Worm (Caenorhabditis elegans) whole organism, late embryonic: ENCODE results near the gene mop-25.2.
A peak's percentile ranks its signal among the peaks of the same experiment; 100 is the strongest.

ENCODE experiments used
- C08G9.2 ChIP-seq: sonication (generic microtip); optimal IDR thresholded peaks from 2 replicates; lab custom pipeline; 2016; ENCODE audit warnings: mild to moderate bottlenecking, missing genetic modification characterization, moderate library complexity, missing compliant biosample characterization
- F13H6.1 ChIP-seq: sonication (generic microtip); optimal IDR thresholded peaks from 2 replicates; lab custom pipeline; 2016; ENCODE audit warnings: missing genetic modification characterization, missing compliant biosample characterization
- K02D7.2 ChIP-seq: sonication (generic microtip); optimal IDR thresholded peaks from 2 replicates; lab custom pipeline; 2017; ENCODE audit warnings: mild to moderate bottlenecking, missing genetic modification characterization, missing compliant biosample characterization
- K09A11.1 ChIP-seq: sonication (generic microtip); optimal IDR thresholded peaks from 2 replicates; lab custom pipeline; 2017; ENCODE audit warnings: antibody characterized with exemption, mild to moderate bottlenecking, missing genetic modification characterization, missing compliant biosample characterization; ENCODE audit not compliant: insufficient read depth
- T23F11.4 ChIP-seq: fragments of 200-800 bp; sonication (Bioruptor generic); optimal IDR thresholded peaks from 2 replicates; lab custom pipeline; 2018; ENCODE audit warnings: mild to moderate bottlenecking, missing genetic modification characterization, missing compliant biosample characterization
- Y22D7AL.16 ChIP-seq: sonication (generic microtip); optimal IDR thresholded peaks from 2 replicates; lab custom pipeline; 2016; ENCODE audit warnings: missing genetic modification characterization, missing compliant biosample characterization
- ahr-1 ChIP-seq: sonication (generic microtip); optimal IDR thresholded peaks from 2 replicates; lab custom pipeline; 2016; ENCODE audit warnings: missing genetic modification characterization, missing compliant biosample characterization
- ceh-14 ChIP-seq: sonication (generic microtip); optimal IDR thresholded peaks from 2 replicates; lab custom pipeline; 2016; ENCODE audit warnings: missing genotype, missing genetic modification characterization, missing compliant biosample characterization
- ceh-2 ChIP-seq: sonication (generic microtip); optimal IDR thresholded peaks from 2 replicates; lab custom pipeline; 2016; ENCODE audit warnings: missing genotype, missing genetic modification characterization, missing compliant biosample characterization
- ceh-22 ChIP-seq: sonication (generic microtip); optimal IDR thresholded peaks from 2 replicates; lab custom pipeline; 2017; ENCODE audit warnings: missing biosample characterization, missing genetic modification characterization
- ceh-24 ChIP-seq: sonication (generic microtip); optimal IDR thresholded peaks from 2 replicates; lab custom pipeline; 2016; ENCODE audit warnings: mild to moderate bottlenecking, missing genetic modification characterization, missing compliant biosample characterization
- ceh-30 ChIP-seq: fragments of 150-350 bp; optimal IDR thresholded peaks from 2 replicates; lab custom pipeline; 2014; ENCODE audit warnings: missing biosample characterization, missing genetic modification characterization
- ceh-31 ChIP-seq: sonication (generic microtip); optimal IDR thresholded peaks from 2 replicates; lab custom pipeline; 2016; ENCODE audit warnings: missing genetic modification characterization, missing compliant biosample characterization
- ceh-34 ChIP-seq: sonication (generic microtip); optimal IDR thresholded peaks from 2 replicates; lab custom pipeline; 2016; ENCODE audit warnings: mild to moderate bottlenecking, missing genetic modification characterization, missing compliant biosample characterization
- ceh-45 ChIP-seq: fragments of 200-800 bp; sonication (Bioruptor generic); IDR thresholded peaks from 2 replicates; pipeline ENCODE4 v1.3.6; 2022; ENCODE audit warnings: missing genetic modification reagents, missing genetic modification characterization, missing compliant biosample characterization
- ceh-48 ChIP-seq: sonication (generic microtip); optimal IDR thresholded peaks from 2 replicates; lab custom pipeline; 2016; ENCODE audit warnings: missing genetic modification characterization, inconsistent platforms, missing compliant biosample characterization
- ceh-9 ChIP-seq: sonication (generic microtip); optimal IDR thresholded peaks from 2 replicates; lab custom pipeline; 2016; ENCODE audit warnings: mild to moderate bottlenecking, missing genetic modification characterization, inconsistent platforms, missing compliant biosample characterization
- che-1 ChIP-seq: sonication (generic microtip); optimal IDR thresholded peaks from 2 replicates; lab custom pipeline; 2016; ENCODE audit warnings: mild to moderate bottlenecking, missing genetic modification characterization, missing compliant biosample characterization
- dmd-4 ChIP-seq: sonication (generic microtip); optimal IDR thresholded peaks from 2 replicates; lab custom pipeline; 2016; ENCODE audit warnings: borderline replicate concordance, missing genetic modification characterization, missing compliant biosample characterization
- elt-2 ChIP-seq: sonication (generic microtip); optimal IDR thresholded peaks from 2 replicates; lab custom pipeline; 2016; ENCODE audit warnings: missing genetic modification reagents, missing genetic modification characterization, missing compliant biosample characterization
- elt-4 ChIP-seq: sonication (generic microtip); optimal IDR thresholded peaks from 2 replicates; lab custom pipeline; 2016; ENCODE audit warnings: missing genetic modification characterization, missing compliant biosample characterization
- ets-4 ChIP-seq: sonication (generic microtip); optimal IDR thresholded peaks from 2 replicates; lab custom pipeline; 2016; ENCODE audit warnings: missing genetic modification characterization, missing compliant biosample characterization
- fax-1 ChIP-seq: sonication (generic microtip); optimal IDR thresholded peaks from 2 replicates; lab custom pipeline; 2016; ENCODE audit warnings: missing genotype, missing genetic modification characterization, missing compliant biosample characterization
- fkh-10 ChIP-seq: fragments of 150-350 bp; optimal IDR thresholded peaks from 2 replicates; lab custom pipeline; 2014; ENCODE audit warnings: missing biosample characterization, missing genetic modification reagents, missing genetic modification characterization
- hlh-13 ChIP-seq: fragments of 200-800 bp; sonication (Bioruptor generic); optimal IDR thresholded peaks from 2 replicates; lab custom pipeline; 2018; ENCODE audit warnings: mild to moderate bottlenecking, missing genetic modification characterization, missing compliant biosample characterization
- hlh-15 ChIP-seq: sonication (generic microtip); optimal IDR thresholded peaks from 2 replicates; lab custom pipeline; 2016; ENCODE audit warnings: missing genetic modification characterization, missing compliant biosample characterization
- hlh-6 ChIP-seq: sonication (generic microtip); optimal IDR thresholded peaks from 2 replicates; lab custom pipeline; 2016; ENCODE audit warnings: missing genotype, missing genetic modification characterization, missing compliant biosample characterization
- madf-2 ChIP-seq: sonication (generic microtip); optimal IDR thresholded peaks from 2 replicates; lab custom pipeline; 2017; ENCODE audit warnings: missing genetic modification characterization, missing compliant biosample characterization
- mec-3 ChIP-seq: sonication (generic microtip); optimal IDR thresholded peaks from 2 replicates; lab custom pipeline; 2016; ENCODE audit warnings: borderline replicate concordance, missing genetic modification characterization, missing compliant biosample characterization
- nfya-1 ChIP-seq: sonication (generic microtip); optimal IDR thresholded peaks from 2 replicates; lab custom pipeline; 2017; ENCODE audit warnings: missing genetic modification characterization, mild to moderate bottlenecking, missing compliant biosample characterization, antibody characterized with exemption, moderate library complexity
- nhr-232 ChIP-seq: sonication (generic microtip); optimal IDR thresholded peaks from 2 replicates; lab custom pipeline; 2016; ENCODE audit warnings: missing genetic modification characterization, missing compliant biosample characterization
- npax-4 ChIP-seq: sonication (generic microtip); optimal IDR thresholded peaks from 2 replicates; lab custom pipeline; 2016; ENCODE audit warnings: missing genetic modification characterization, missing compliant biosample characterization
- odd-2 ChIP-seq: sonication (generic microtip); optimal IDR thresholded peaks from 2 replicates; lab custom pipeline; 2017; ENCODE audit warnings: antibody characterized with exemption, mild to moderate bottlenecking, missing genetic modification characterization, missing compliant biosample characterization
- pag-3 ChIP-seq: sonication (generic microtip); optimal IDR thresholded peaks from 2 replicates; lab custom pipeline; 2016; ENCODE audit warnings: missing compliant biosample characterization, missing genetic modification characterization, borderline replicate concordance
- pat-9 ChIP-seq: fragments of 200-800 bp; sonication (Bioruptor generic); optimal IDR thresholded peaks from 2 replicates; lab custom pipeline; 2018; ENCODE audit warnings: mild to moderate bottlenecking, missing genetic modification characterization, moderate library complexity, missing compliant biosample characterization
- pax-1 ChIP-seq: fragments of 150-350 bp; optimal IDR thresholded peaks from 2 replicates; lab custom pipeline; 2014; ENCODE audit warnings: missing biosample characterization, missing genetic modification characterization
- pha-4 ChIP-seq: fragments of 150-350 bp; optimal IDR thresholded peaks from 2 replicates; lab custom pipeline; 2018; ENCODE audit warnings: missing biosample characterization, missing genetic modification reagents, missing genetic modification characterization
- pqm-1 ChIP-seq: sonication (generic microtip); optimal IDR thresholded peaks from 2 replicates; lab custom pipeline; 2016; ENCODE audit warnings: missing genetic modification characterization, missing compliant biosample characterization
- rnt-1 ChIP-seq: sonication (generic microtip); optimal IDR thresholded peaks from 2 replicates; lab custom pipeline; 2016; ENCODE audit warnings: missing genetic modification characterization, missing compliant biosample characterization
- sox-2 ChIP-seq: fragments of 200-800 bp; sonication (Bioruptor generic); IDR thresholded peaks from 2 replicates; pipeline ENCODE4 v1.3.6; 2022; ENCODE audit warnings: missing genetic modification reagents, missing genetic modification characterization, missing compliant biosample characterization
- unc-3 ChIP-seq, 2 experiments: fragments of 200-800 bp in 1 of 2; sonication (Bioruptor generic) in 1 of 2; sonication (generic microtip) in 1 of 2; conservative IDR thresholded peaks in 1 of 2; optimal IDR thresholded peaks in 1 of 2; 2 replicates each; pipeline versions ENCODE4 v1.3.6 to Lab custom; 2016 to 2022; ENCODE audit warnings: missing compliant biosample characterization in 2 of 2, missing genetic modification characterization in 2 of 2, missing genetic modification reagents in 1 of 2
- unc-86 ChIP-seq: sonication (generic microtip); optimal IDR thresholded peaks from 2 replicates; lab custom pipeline; 2016; ENCODE audit warnings: missing genetic modification characterization, missing compliant biosample characterization
- zip-5 ChIP-seq: sonication (generic microtip); optimal IDR thresholded peaks from 2 replicates; lab custom pipeline; 2016; ENCODE audit warnings: missing genetic modification characterization, missing compliant biosample characterization
- ztf-16 ChIP-seq: sonication (generic microtip); optimal IDR thresholded peaks from 2 replicates; lab custom pipeline; 2017; ENCODE audit warnings: missing genetic modification characterization, missing compliant biosample characterization

The mop-25.2 gene

DNA sequence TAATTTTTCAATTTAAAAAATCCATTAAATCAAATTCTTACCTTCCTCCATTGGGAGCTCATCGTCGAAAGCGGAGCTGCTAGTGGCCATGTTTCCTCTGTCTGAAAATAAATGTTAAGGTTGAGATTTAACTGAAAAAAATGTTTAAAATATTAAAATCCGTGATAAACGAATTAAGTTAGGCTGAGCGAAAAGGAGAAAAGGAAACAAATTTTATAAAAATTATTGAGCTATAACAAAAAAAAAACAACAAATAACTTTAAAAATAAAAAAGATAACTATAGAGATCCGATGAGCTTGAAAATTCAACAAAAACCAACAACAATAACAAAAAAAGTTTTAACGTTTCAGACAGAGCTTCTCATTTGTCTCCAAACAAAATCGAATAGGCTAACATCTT is 39.3 kb upstream of the mop-25.2 start, which contains the start of gene pno-1:
pno-1 (minus strand) TSS at position 101 of the 400 bp plus-strand sequence.
- TF ChIP-seq ztf-16 (tag; lab: Kevin White, UChicago) (no peak), dmd-4 (tag; lab: Kevin White, UChicago) (no peak), Y22D7AL.16 (tag; lab: Kevin White, UChicago) (no peak), ceh-2 (no peak), hlh-15 (tag; lab: Kevin White, UChicago) (no peak), elt-4 (tag; lab: Kevin White, UChicago) (no peak), npax-4 (tag; lab: Kevin White, UChicago) (no peak), ceh-48 (tag; lab: Kevin White, UChicago) (no peak), hlh-6 (tag; lab: Kevin White, UChicago) (no peak), pha-4 (tag; lab: Kevin White, UChicago) (no peak), hlh-13 (no peak), nhr-232 (no peak), unc-86 (tag; lab: Kevin White, UChicago) (no peak), pag-3 (tag; lab: Kevin White, UChicago) (no peak), ceh-30 (no peak), pax-1 (no peak)

DNA sequence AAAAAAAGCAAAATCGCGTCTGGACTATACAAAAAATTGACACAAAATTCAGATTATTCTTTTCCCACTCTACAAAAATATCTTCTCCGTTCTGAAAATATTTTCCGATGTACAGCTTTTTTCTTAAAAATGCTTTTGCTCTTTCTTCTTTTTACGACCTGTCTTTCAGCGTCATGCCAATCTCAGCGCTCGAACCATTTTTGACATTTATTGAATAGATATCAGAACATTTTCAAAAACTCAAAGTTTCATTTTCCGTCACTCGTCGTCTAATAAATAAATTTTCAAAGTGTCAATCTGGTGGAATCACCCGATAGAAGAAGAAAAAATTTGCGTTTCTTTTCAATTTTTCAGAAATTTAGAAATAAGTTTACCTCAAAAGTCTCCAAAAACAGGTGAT is 37.9 kb upstream of the mop-25.2 start:
- no peak for TF ChIP-seq sox-2

DNA sequence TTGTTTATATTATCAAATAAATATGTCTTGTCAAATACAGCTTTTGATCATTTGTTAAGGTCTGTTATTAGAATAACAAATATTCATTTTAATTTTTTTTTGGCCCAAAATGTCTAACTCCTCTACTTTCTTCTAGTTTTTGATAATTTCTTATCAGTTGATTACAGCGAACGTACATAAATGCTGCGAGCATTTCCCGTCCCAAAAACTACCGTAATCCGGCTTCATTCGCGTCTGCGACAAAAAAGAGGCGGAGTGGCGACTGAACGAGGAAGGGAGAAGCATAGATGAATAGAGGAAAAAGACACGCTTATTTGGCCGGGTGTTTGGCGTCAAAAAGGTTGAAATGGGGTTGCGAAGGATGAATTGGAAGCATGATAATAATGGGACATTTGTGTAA is 37.1 kb upstream of the mop-25.2 start:
- TF ChIP-seq elt-2 (tag; lab: Kevin White, UChicago), result peak; percentile 22
- TF ChIP-seq ceh-48 (tag; lab: Kevin White, UChicago), result no peak
- TF ChIP-seq madf-2 (tag; lab: Kevin White, UChicago), result peak; percentile 28
- TF ChIP-seq, all 69 proteins: peak for 2

DNA sequence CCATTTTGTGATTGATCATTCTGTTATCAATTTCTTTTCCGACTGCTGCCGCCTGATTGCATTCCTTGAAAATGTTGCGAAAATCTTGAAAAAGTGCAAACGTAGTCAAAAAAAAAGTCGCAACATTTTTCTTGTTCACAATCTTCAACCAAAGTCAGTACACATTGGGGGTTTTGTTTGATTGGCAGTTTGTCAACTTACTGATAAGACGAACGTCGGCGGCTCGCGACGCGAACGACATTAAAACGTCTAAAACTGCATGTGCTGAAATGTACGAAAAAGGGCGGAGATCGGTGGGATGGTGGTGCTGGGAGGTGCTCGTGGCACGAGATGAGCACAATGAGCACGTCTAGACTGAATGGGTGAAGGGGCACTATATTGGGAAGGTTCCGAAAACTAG is 35.3 kb upstream of the mop-25.2 start:
- TF ChIP-seq odd-2 (tag; lab: Kevin White, UChicago), result no peak
- no peak for TF ChIP-seq ceh-22
- no peak for TF ChIP-seq nfya-1 (tag; lab: Kevin White, UChicago)
- TF ChIP-seq mec-3 (tag; lab: Kevin White, UChicago), result no peak
- TF ChIP-seq F13H6.1 (tag; lab: Kevin White, UChicago), result no peak
- TF ChIP-seq ceh-9, result no peak
- no peak for TF ChIP-seq ceh-24
- TF ChIP-seq pax-1, result no peak
- no peak for TF ChIP-seq dmd-4 (tag; lab: Kevin White, UChicago)
- TF ChIP-seq ceh-45 (GFP tag; lab: Robert Waterston, UW), result no peak
- TF ChIP-seq T23F11.4, result no peak
- TF ChIP-seq ahr-1, result no peak
- no peak for TF ChIP-seq nhr-232
- TF ChIP-seq zip-5 (tag; lab: Kevin White, UChicago), result no peak
- no peak for TF ChIP-seq hlh-6 (tag; lab: Kevin White, UChicago)
- no peak for TF ChIP-seq rnt-1 (tag; lab: Kevin White, UChicago)
- no peak for TF ChIP-seq che-1 (tag; lab: Kevin White, UChicago)
- TF ChIP-seq unc-3 (GFP tag; conservative IDR thresholded peaks at IDR 0.05; lab: Robert Waterston, UW), result no peak
- no peak for TF ChIP-seq unc-3 (tag; optimal IDR thresholded peaks at IDR 0.05; lab: Kevin White, UChicago)
- TF ChIP-seq fax-1 (tag; lab: Kevin White, UChicago), result no peak
- no peak for TF ChIP-seq ceh-31

DNA sequence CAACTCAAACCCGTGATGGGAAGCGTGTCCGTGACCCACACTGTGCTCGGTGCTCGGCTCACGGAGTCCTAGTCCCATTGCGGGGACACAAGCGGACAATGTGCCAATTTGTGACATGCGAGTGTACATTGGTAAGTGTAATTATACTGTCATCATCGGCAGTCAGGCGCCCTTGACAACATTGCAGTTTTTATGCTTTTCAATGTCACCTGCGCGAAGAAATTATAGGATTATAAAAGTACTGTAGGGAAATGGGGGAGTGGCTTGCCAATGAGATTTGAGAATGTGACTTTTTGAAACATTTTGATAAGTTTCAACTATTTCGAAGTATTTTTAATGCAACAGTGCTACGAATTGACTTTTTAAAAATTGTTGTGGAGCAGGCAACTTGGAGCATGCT is 32.3 kb upstream of the mop-25.2 start:
- TF ChIP-seq pat-9 (tag; lab: Kevin White, UChicago) (no peak), pax-1 (no peak), ceh-14 (tag; lab: Kevin White, UChicago) (no peak), C08G9.2 (no peak), K02D7.2 (no peak), zip-5 (tag; lab: Kevin White, UChicago) (no peak), hlh-13 (no peak), unc-3 (GFP tag; conservative IDR thresholded peaks at IDR 0.05; lab: Robert Waterston, UW) (no peak), unc-3 (tag; optimal IDR thresholded peaks at IDR 0.05; lab: Kevin White, UChicago) (no peak), pqm-1 (tag; lab: Kevin White, UChicago) (no peak), T23F11.4 (no peak), mec-3 (tag; lab: Kevin White, UChicago) (no peak), fkh-10 (GFP tag; lab: Kevin White, UChicago) (no peak), ceh-48 (tag; lab: Kevin White, UChicago) (no peak), K09A11.1 (tag; lab: Kevin White, UChicago) (no peak), pag-3 (tag; lab: Kevin White, UChicago) (no peak), ets-4 (tag; lab: Kevin White, UChicago) (no peak), ceh-34 (no peak), ceh-9 (no peak)
